Worm (Caenorhabditis elegans) whole organism, L3 larva: ENCODE measurements around the gene C44E12.1.

ENCODE experiments used
- R02D3.7 ChIP-seq: fragments of 150-350 bp; optimal IDR thresholded peaks from 2 replicates; lab custom pipeline; 2014; ENCODE audit warnings: missing biosample characterization, missing genetic modification characterization
- aly-2 ChIP-seq: fragments of 150-350 bp; optimal IDR thresholded peaks from 2 replicates; lab custom pipeline; 2014; ENCODE audit warnings: missing biosample characterization, missing genetic modification characterization
- ama-1 ChIP-seq: fragments of 150-350 bp; optimal IDR thresholded peaks from 2 replicates; lab custom pipeline; 2018
- jun-1 ChIP-seq: fragments of 150-350 bp; optimal IDR thresholded peaks from 2 replicates; lab custom pipeline; 2014; ENCODE audit warnings: missing biosample characterization, missing genetic modification reagents, missing genetic modification characterization
- nfya-1 ChIP-seq: sonication (generic microtip); optimal IDR thresholded peaks from 2 replicates; lab custom pipeline; 2017; ENCODE audit warnings: missing genetic modification characterization, mild to moderate bottlenecking, missing compliant biosample characterization, antibody characterized with exemption, moderate library complexity; ENCODE audit not compliant: insufficient read depth
- nhr-11 ChIP-seq: fragments of 150-350 bp; optimal IDR thresholded peaks from 2 replicates; lab custom pipeline; 2014; ENCODE audit warnings: missing biosample characterization, missing genetic modification characterization
- nhr-77 ChIP-seq: fragments of 150-350 bp; optimal IDR thresholded peaks from 2 replicates; lab custom pipeline; 2014; ENCODE audit warnings: missing biosample characterization, missing genetic modification characterization
- snpc-4 ChIP-seq: fragments of 150-350 bp; optimal IDR thresholded peaks from 2 replicates; lab custom pipeline; 2014; ENCODE audit warnings: missing biosample characterization, missing genetic modification characterization
- tbx-2 ChIP-seq: sonication (generic microtip); optimal IDR thresholded peaks from 2 replicates; lab custom pipeline; 2016; ENCODE audit warnings: mild to moderate bottlenecking, missing genetic modification characterization, missing compliant biosample characterization
- unc-39 ChIP-seq: sonication (generic microtip); optimal IDR thresholded peaks from 4 replicates; lab custom pipeline; 2017; ENCODE audit warnings: missing biosample characterization, missing genetic modification characterization
- unc-62 ChIP-seq: fragments of 150-350 bp; sonication (generic microtip); optimal IDR thresholded peaks from 4 replicates; lab custom pipeline; 2014; ENCODE audit warnings: missing biosample characterization, missing genetic modification reagents, missing genetic modification characterization

- TF ChIP-seq jun-1 (tag; lab: Kevin White, UChicago) (no peak), snpc-4 (no peak), unc-62 (GFP tag; lab: Kevin White, UChicago) (no peak), tbx-2 (tag; lab: Kevin White, UChicago) (no peak), ama-1 (lab: Kevin White, UChicago) (no peak), nhr-11 (tag; lab: Kevin White, UChicago) (no peak), R02D3.7 (tag; lab: Kevin White, UChicago) (no peak), unc-39 (tag; lab: Kevin White, UChicago) (no peak), nfya-1 (no peak), aly-2 (tag; lab: Kevin White, UChicago) (no peak), nhr-77 (no peak)
Observed at ce11 chrX:7563425-7563824, 33.3 kb upstream of the C44E12.1 start.
